Worm (Caenorhabditis elegans) whole organism, L4/young adult: Measurements from ENCODE around the gene cyl-1.

ENCODE experiments used
- W03F9.2 ChIP-seq: fragments of 150-350 bp; optimal IDR thresholded peaks from 2 replicates; lab custom pipeline; 2014; ENCODE audit warnings: missing biosample characterization, missing genetic modification characterization
- dao-5 ChIP-seq: sonication (generic microtip); optimal IDR thresholded peaks from 2 replicates; lab custom pipeline; 2016; ENCODE audit warnings: missing genotype, missing genetic modification characterization, moderate library complexity, missing compliant biosample characterization
- him-1 ChIP-seq: sonication (generic microtip); optimal IDR thresholded peaks from 2 replicates; lab custom pipeline; 2016; ENCODE audit warnings: missing genotype, missing genetic modification reagents, missing genetic modification characterization, missing compliant biosample characterization

ce11 chrV:11943737-11944136 lies 49.8 kb downstream of the cyl-1 start:
- TF ChIP-seq him-1 = no peak
- no peak for TF ChIP-seq dao-5 (tag; lab: Kevin White, UChicago)
- no peak for TF ChIP-seq W03F9.2 (tag; lab: Kevin White, UChicago)
